Fruit fly (Drosophila melanogaster) whole organism, prepupa: Measurements from ENCODE around the gene rho-5.
A peak's percentile ranks its signal among the peaks of the same experiment; 100 is the strongest.

Source experiments
- CG11294 ChIP-seq: fragments of 200-800 bp; sonication (Bioruptor generic); IDR thresholded peaks from 2 replicates; pipeline ENCODE4 v1.3.6; 2022; ENCODE audit warnings: missing biosample characterization, missing genetic modification characterization
- CG6808 ChIP-seq: fragments of 200-800 bp; sonication (Bioruptor generic); optimal IDR thresholded peaks from 3 replicates; lab custom pipeline; 2017; ENCODE audit warnings: missing biosample characterization, missing genetic modification characterization, mild to moderate bottlenecking, moderate library complexity, missing genetic modification reagents
- cyc ChIP-seq: fragments of 200-800 bp; sonication (Bioruptor generic); optimal IDR thresholded peaks from 3 replicates; lab custom pipeline; 2016; ENCODE audit warnings: missing biosample characterization, missing genetic modification characterization
- spab ChIP-seq: fragments of 200-800 bp; sonication (Bioruptor generic); optimal IDR thresholded peaks from 2 replicates; lab custom pipeline; 2017; ENCODE audit warnings: missing biosample characterization, mild to moderate bottlenecking, missing genetic modification characterization, missing genetic modification reagents

DNA sequence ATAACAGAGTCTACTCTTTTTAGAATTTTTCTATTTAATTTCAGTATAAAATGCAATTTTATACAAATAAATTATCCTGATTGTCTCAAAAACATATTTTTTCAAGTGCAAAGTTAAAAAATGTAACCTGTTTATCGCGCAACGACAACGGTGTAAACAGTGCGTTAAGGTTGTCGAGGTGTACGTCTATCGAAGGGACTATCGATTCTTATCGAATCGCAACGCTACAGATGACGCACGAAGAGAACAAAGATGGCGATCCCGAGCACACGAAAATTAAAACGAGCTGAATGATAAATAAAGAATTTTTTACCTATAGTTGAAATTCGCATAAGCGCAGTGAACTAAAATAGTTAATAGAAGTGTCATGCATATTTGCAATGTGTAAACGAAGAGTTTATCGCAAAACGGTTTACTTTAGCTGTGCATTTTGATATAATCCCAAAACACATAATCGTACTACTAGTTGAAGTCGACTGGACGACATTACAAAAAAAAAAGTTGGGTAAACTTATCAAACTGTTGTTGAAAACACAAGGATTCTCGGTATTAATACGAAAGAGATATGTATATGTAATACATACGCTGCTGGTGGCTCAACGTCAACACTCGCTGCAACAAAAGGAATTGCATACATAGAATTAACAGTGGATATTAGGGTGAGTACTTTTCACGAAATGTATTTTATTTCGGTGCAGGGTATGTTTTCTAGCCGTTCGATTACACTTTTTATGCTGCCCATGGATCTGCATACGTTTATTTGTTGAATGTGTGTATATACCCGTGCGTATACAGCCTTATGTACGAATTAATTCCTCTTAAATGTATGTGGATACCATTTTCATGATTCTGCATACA, 14.4 kb upstream of the rho-5 start, which contains the start of gene da:
- TF ChIP-seq CG6808 (GFP tag; lab: Kevin White, UChicago): no peak
- no peak for TF ChIP-seq CG11294 (GFP tag; lab: Robert Waterston, UW)
- peak; percentile 50 for TF ChIP-seq cyc
- TF ChIP-seq spab: no peak
